Fruit fly (Drosophila melanogaster) whole organism, wandering third instar larva: ENCODE measurements around the gene Rsbp15.

Experiments
- N ChIP-seq: fragments of >200 bp; optimal IDR thresholded peaks from 2 replicates; lab custom pipeline; 2018; ENCODE audit warnings: missing biosample characterization, missing external identifiers, missing genetic modification characterization
- jim ChIP-seq: fragments of 175-275, 200-325 bp; sonication (Bioruptor generic); optimal IDR thresholded peaks from 2 replicates; lab custom pipeline; 2016; ENCODE audit warnings: missing biosample characterization, mild to moderate bottlenecking, missing genetic modification characterization

dm6 chr3R:12244468-12245060, 22.4 kb downstream of the Rsbp15 start:
- TF ChIP-seq jim (GFP tag; lab: Kevin White, UChicago) = no peak
- no peak for TF ChIP-seq N (GFP tag; lab: Kevin White, UChicago)
